Worm (Caenorhabditis elegans) whole organism, early embryonic: ENCODE measurements around the gene C39E9.7.

Source experiments
- ama-1 ChIP-seq: fragments of 150-350 bp; optimal IDR thresholded peaks from 2 replicates; lab custom pipeline; 2014
- pes-1 ChIP-seq: fragments of 200-800 bp; sonication (Bioruptor generic); IDR thresholded peaks from 2 replicates; pipeline ENCODE4 v1.3.6; 2022; ENCODE audit warnings: missing genetic modification reagents, missing genetic modification characterization, missing compliant biosample characterization
- scrt-1 ChIP-seq: fragments of 200-800 bp; sonication (Bioruptor generic); IDR thresholded peaks from 2 replicates; pipeline ENCODE4 v1.3.6; 2022; ENCODE audit warnings: missing genetic modification characterization, missing compliant biosample characterization

- TF ChIP-seq ama-1 (lab: Kevin White, UChicago) (no peak), pes-1 (no peak), scrt-1 (GFP tag; lab: Robert Waterston, UW) (no peak)
Measured at ce11 chrIV:13076620-13077019, at the start of gene C39E9.7.
